Worm (Caenorhabditis elegans) whole organism, L4 larva: ENCODE measurements around the gene hbl-1.
A peak's percentile ranks its signal among the peaks of the same experiment; 100 is the strongest.

Experiments
- F10B5.3 ChIP-seq: sonication (generic microtip); optimal IDR thresholded peaks from 2 replicates; lab custom pipeline; 2016; ENCODE audit warnings: mild to moderate bottlenecking, missing genetic modification characterization, missing compliant biosample characterization
- F26F4.8 ChIP-seq: fragments of 200-800 bp; sonication (Bioruptor generic); conservative IDR thresholded peaks from 2 replicates; pipeline ENCODE4 v1.3.6; 2022; ENCODE audit warnings: missing genetic modification characterization, missing compliant biosample characterization
- F37D6.2 ChIP-seq: sonication (generic microtip); optimal IDR thresholded peaks from 2 replicates; lab custom pipeline; 2016; ENCODE audit warnings: mild to moderate bottlenecking, missing genetic modification characterization, missing compliant biosample characterization
- T26A8.4 ChIP-seq: fragments of 200-800 bp; sonication (Bioruptor generic); IDR thresholded peaks from 2 replicates; pipeline ENCODE4 v1.3.6; 2022; ENCODE audit warnings: missing genetic modification characterization, missing compliant biosample characterization
- Y75B8A.6 ChIP-seq: fragments of 200-800 bp; sonication (Bioruptor generic); IDR thresholded peaks from 2 replicates; pipeline ENCODE4 v1.3.6; 2022; ENCODE audit warnings: missing genetic modification reagents, missing genetic modification characterization, missing compliant biosample characterization
- ZK337.2 ChIP-seq: fragments of 200-800 bp; sonication (Bioruptor generic); IDR thresholded peaks from 2 replicates; pipeline ENCODE4 v1.3.6; 2022; ENCODE audit warnings: missing genetic modification reagents, missing genetic modification characterization, missing compliant biosample characterization
- aha-1 ChIP-seq: fragments of 150-350 bp; peaks from one replicate; lab custom pipeline; 2014; ENCODE audit warnings: missing biosample characterization, missing genetic modification characterization
- aly-2 ChIP-seq: sonication (generic microtip); optimal IDR thresholded peaks from 2 replicates; lab custom pipeline; 2018; ENCODE audit warnings: missing biosample characterization, missing genetic modification characterization
- arid-1 ChIP-seq: fragments of 200-800 bp; sonication (Bioruptor generic); conservative IDR thresholded peaks from 2 replicates; pipeline ENCODE4 v1.3.6; 2022; ENCODE audit warnings: missing genetic modification reagents, missing genetic modification characterization, missing compliant biosample characterization
- ceh-20 ChIP-seq: fragments of 200-800 bp; sonication (Bioruptor generic); IDR thresholded peaks from 2 replicates; pipeline ENCODE4 v1.3.6; 2022; ENCODE audit warnings: missing genetic modification reagents, missing genetic modification characterization, missing compliant biosample characterization
- ceh-32 ChIP-seq: sonication (generic microtip); optimal IDR thresholded peaks from 2 replicates; lab custom pipeline; 2016; ENCODE audit warnings: mild to moderate bottlenecking, missing genetic modification characterization, missing compliant biosample characterization; ENCODE audit not compliant: poor library complexity
- ceh-44 ChIP-seq: fragments of 200-800 bp; sonication (Bioruptor generic); IDR thresholded peaks from 2 replicates; pipeline ENCODE4 v1.3.6; 2022; ENCODE audit warnings: missing genetic modification reagents, missing genetic modification characterization, missing compliant biosample characterization
- ceh-82 ChIP-seq: sonication (generic microtip); optimal IDR thresholded peaks from 2 replicates; lab custom pipeline; 2017; ENCODE audit warnings: missing biosample characterization, missing genetic modification characterization
- cey-2 ChIP-seq: sonication (generic microtip); optimal IDR thresholded peaks from 3 replicates; lab custom pipeline; 2017; ENCODE audit warnings: missing genetic modification characterization, mild to moderate bottlenecking, missing compliant biosample characterization, antibody characterized with exemption, borderline replicate concordance; ENCODE audit not compliant: insufficient read depth
- ctbp-1 ChIP-seq: fragments of 200-800 bp; sonication (Bioruptor generic); IDR thresholded peaks from 2 replicates; pipeline ENCODE4 v1.3.6; 2022; ENCODE audit warnings: missing genetic modification reagents, missing genetic modification characterization, missing compliant biosample characterization
- daf-16 ChIP-seq, 3 experiments: sonication (generic microtip); optimal IDR thresholded peaks; 2 replicates each; lab custom pipeline; 2016 to 2017; ENCODE audit warnings: missing genetic modification characterization in 3 of 3, missing genetic modification reagents in 3 of 3, mild to moderate bottlenecking in 2 of 3, missing compliant biosample characterization in 2 of 3, missing biosample characterization in 1 of 3, moderate library complexity in 1 of 3
- daf-8 ChIP-seq: fragments of 200-800 bp; sonication (Bioruptor generic); IDR thresholded peaks from 2 replicates; pipeline ENCODE4 v1.3.6; 2022; ENCODE audit warnings: missing genetic modification characterization, missing compliant biosample characterization
- dmd-6 ChIP-seq: fragments of 200-800 bp; sonication (Bioruptor generic); IDR thresholded peaks from 2 replicates; pipeline ENCODE4 v1.3.6; 2022; ENCODE audit warnings: missing genetic modification reagents, missing genetic modification characterization, missing compliant biosample characterization
- dmd-9 ChIP-seq: fragments of 200-800 bp; sonication (Bioruptor generic); IDR thresholded peaks from 2 replicates; pipeline ENCODE4 v1.3.6; 2022; ENCODE audit warnings: missing genetic modification reagents, missing genetic modification characterization, missing compliant biosample characterization
- duxl-1 ChIP-seq: sonication (generic microtip); optimal IDR thresholded peaks from 2 replicates; lab custom pipeline; 2016; ENCODE audit warnings: mild to moderate bottlenecking, missing genetic modification characterization, moderate library complexity, missing compliant biosample characterization; ENCODE audit not compliant: poor library complexity
- egl-27 ChIP-seq: sonication (generic microtip); optimal IDR thresholded peaks from 3 replicates; lab custom pipeline; 2017; ENCODE audit warnings: missing biosample characterization, missing genetic modification reagents, missing genetic modification characterization
- gei-8 ChIP-seq: fragments of 200-800 bp; sonication (Bioruptor generic); optimal IDR thresholded peaks from 2 replicates; lab custom pipeline; 2018; ENCODE audit warnings: mild to moderate bottlenecking, missing genetic modification characterization, missing compliant biosample characterization
- hif-1 ChIP-seq, 2 experiments: sonication (generic microtip); optimal IDR thresholded peaks; 2 replicates each; lab custom pipeline; 2016 to 2017; ENCODE audit warnings: missing compliant biosample characterization in 2 of 2, missing genetic modification characterization in 2 of 2, missing genetic modification reagents in 2 of 2, missing genotype in 2 of 2, mild to moderate bottlenecking in 1 of 2
- hlh-11 ChIP-seq: fragments of 200-800 bp; sonication (Bioruptor generic); optimal IDR thresholded peaks from 2 replicates; lab custom pipeline; 2018; ENCODE audit warnings: mild to moderate bottlenecking, missing genetic modification characterization, missing compliant biosample characterization
- hlh-30 ChIP-seq: sonication (generic microtip); optimal IDR thresholded peaks from 2 replicates; lab custom pipeline; 2017; ENCODE audit warnings: antibody characterized with exemption, mild to moderate bottlenecking, missing genetic modification characterization, missing compliant biosample characterization; ENCODE audit not compliant: insufficient read depth
- lim-7 ChIP-seq: fragments of 200-800 bp; sonication (Bioruptor generic); IDR thresholded peaks from 2 replicates; pipeline ENCODE4 v1.3.6; 2022; ENCODE audit warnings: missing genetic modification characterization, missing compliant biosample characterization
- lin-15B ChIP-seq: fragments of 150-350 bp; sonication (generic microtip); optimal IDR thresholded peaks from 3 replicates; lab custom pipeline; 2014; ENCODE audit warnings: missing biosample characterization, missing genetic modification characterization
- lin-29 ChIP-seq: fragments of 200-800 bp; sonication (Bioruptor generic); IDR thresholded peaks from 2 replicates; pipeline ENCODE4 v1.3.6; 2022; ENCODE audit warnings: missing genetic modification reagents, missing genetic modification characterization, missing compliant biosample characterization
- lin-38 ChIP-seq: fragments of 200-800 bp; sonication (Bioruptor generic); IDR thresholded peaks from 2 replicates; pipeline ENCODE4 v1.3.6; 2022; ENCODE audit warnings: missing genetic modification reagents, missing genetic modification characterization, missing compliant biosample characterization
- lsy-2 ChIP-seq, 2 experiments: fragments of 150-350 bp in 1 of 2; sonication (generic microtip) in 1 of 2; optimal IDR thresholded peaks; 2 replicates each; lab custom pipeline; 2014 to 2017; ENCODE audit warnings: missing biosample characterization in 2 of 2, missing genetic modification characterization in 2 of 2
- madf-5 ChIP-seq, 2 experiments: fragments of 200-800 bp; sonication (Bioruptor generic); IDR thresholded peaks; 2 replicates each; pipeline ENCODE4 v1.3.6; 2022; ENCODE audit warnings: missing compliant biosample characterization in 2 of 2, missing genetic modification characterization in 2 of 2
- madf-9 ChIP-seq: fragments of 200-800 bp; sonication (Bioruptor generic); conservative IDR thresholded peaks from 2 replicates; pipeline ENCODE4 v1.3.6; 2022; ENCODE audit warnings: missing genetic modification reagents, missing genetic modification characterization, missing compliant biosample characterization
- mdl-1 ChIP-seq, 2 experiments: fragments of 150-350 bp in 1 of 2; sonication (generic microtip) in 1 of 2; optimal IDR thresholded peaks; 2 replicates each; lab custom pipeline; 2014 to 2017; ENCODE audit warnings: missing biosample characterization in 2 of 2, missing genetic modification characterization in 2 of 2
- mep-1 ChIP-seq: fragments of 150-350 bp; sonication (generic microtip); optimal IDR thresholded peaks from 3 replicates; lab custom pipeline; 2014; ENCODE audit warnings: missing biosample characterization, missing genetic modification characterization
- mes-2 ChIP-seq: sonication (generic microtip); optimal IDR thresholded peaks from 2 replicates; lab custom pipeline; 2016; ENCODE audit warnings: missing genotype, mild to moderate bottlenecking, missing genetic modification characterization, missing compliant biosample characterization; ENCODE audit not compliant: poor library complexity, severe bottlenecking
- nhr-28 ChIP-seq: fragments of 150-350 bp; optimal IDR thresholded peaks from 2 replicates; lab custom pipeline; 2014; ENCODE audit warnings: missing biosample characterization, missing genetic modification characterization
- nhr-41 ChIP-seq: fragments of 200-800 bp; sonication (Bioruptor generic); IDR thresholded peaks from 2 replicates; pipeline ENCODE4 v1.3.6; 2022; ENCODE audit warnings: missing genetic modification reagents, missing genetic modification characterization, missing compliant biosample characterization
- nhr-6 ChIP-seq: fragments of 150-350 bp; optimal IDR thresholded peaks from 2 replicates; lab custom pipeline; 2014; ENCODE audit warnings: missing biosample characterization, missing genetic modification characterization
- php-3 ChIP-seq: fragments of 200-800 bp; sonication (Bioruptor generic); IDR thresholded peaks from 2 replicates; pipeline ENCODE4 v1.3.6; 2022; ENCODE audit warnings: missing genetic modification reagents, missing genetic modification characterization, missing compliant biosample characterization
- pqm-1 ChIP-seq: sonication (generic microtip); optimal IDR thresholded peaks from 2 replicates; lab custom pipeline; 2017; ENCODE audit warnings: missing biosample characterization, missing genetic modification characterization
- saeg-2 ChIP-seq: fragments of 200-800 bp; sonication (Bioruptor generic); IDR thresholded peaks from 2 replicates; pipeline ENCODE4 v1.3.6; 2022; ENCODE audit warnings: missing genetic modification reagents, missing genetic modification characterization, missing compliant biosample characterization
- set-16 ChIP-seq: fragments of 200-800 bp; sonication (Bioruptor generic); IDR thresholded peaks from 2 replicates; pipeline ENCODE4 v1.3.6; 2022; ENCODE audit warnings: missing genetic modification reagents, missing genetic modification characterization, missing compliant biosample characterization
- snpc-4 ChIP-seq: fragments of 150-350 bp; optimal IDR thresholded peaks from 2 replicates; lab custom pipeline; 2014; ENCODE audit warnings: missing biosample characterization, missing genetic modification characterization
- spr-1 ChIP-seq: sonication (generic microtip); optimal IDR thresholded peaks from 2 replicates; lab custom pipeline; 2016; ENCODE audit warnings: mild to moderate bottlenecking, missing genetic modification characterization, missing compliant biosample characterization
- tra-1 ChIP-seq: fragments of 200-800 bp; sonication (Bioruptor generic); IDR thresholded peaks from 2 replicates; pipeline ENCODE4 v1.3.6; 2022; ENCODE audit warnings: missing genetic modification reagents, missing genetic modification characterization, missing compliant biosample characterization
- unc-130 ChIP-seq: sonication (generic microtip); optimal IDR thresholded peaks from 2 replicates; lab custom pipeline; 2016; ENCODE audit warnings: missing genetic modification reagents, missing genetic modification characterization, missing compliant biosample characterization
- unc-39 ChIP-seq: sonication (generic microtip); optimal IDR thresholded peaks from 2 replicates; lab custom pipeline; 2017; ENCODE audit warnings: missing biosample characterization, missing genetic modification characterization
- zfp-3 ChIP-seq: fragments of 200-800 bp; sonication (Bioruptor generic); conservative IDR thresholded peaks from 2 replicates; pipeline ENCODE4 v1.3.6; 2022; ENCODE audit warnings: missing genetic modification reagents, missing genetic modification characterization, missing compliant biosample characterization
- zip-2 ChIP-seq: fragments of 150-350 bp; optimal IDR thresholded peaks from 2 replicates; lab custom pipeline; 2014; ENCODE audit warnings: missing biosample characterization, missing genetic modification characterization
- ztf-11 ChIP-seq: fragments of 150-350 bp; optimal IDR thresholded peaks from 2 replicates; lab custom pipeline; 2014; ENCODE audit warnings: missing biosample characterization, missing genetic modification characterization
- ztf-7 ChIP-seq: fragments of 150-350 bp; optimal IDR thresholded peaks from 2 replicates; lab custom pipeline; 2014; ENCODE audit warnings: missing biosample characterization, missing genetic modification characterization

The hbl-1 gene

ce11 chrX:5839643-5840042 is 17.7 kb downstream of the hbl-1 start, which contains the start of gene dct-11 (continued):
- TF ChIP-seq dmd-6 (GFP tag; lab: Robert Waterston, UW), result peak; percentile 88
- TF ChIP-seq php-3 (GFP tag; lab: Robert Waterston, UW), result peak; percentile 78
- peak; percentile 86 for TF ChIP-seq pqm-1 (tag; lab: Kevin White, UChicago)
- TF ChIP-seq saeg-2 (GFP tag; lab: Robert Waterston, UW), result no peak
- TF ChIP-seq gei-8 (GFP tag; lab: Kevin White, UChicago), result no peak
- TF ChIP-seq F26F4.8, result no peak
- no peak for TF ChIP-seq ZK337.2
- no peak for TF ChIP-seq set-16 (GFP tag; lab: Robert Waterston, UW)
- no peak for TF ChIP-seq spr-1 (tag; lab: Kevin White, UChicago)
- peak; percentile 81 for TF ChIP-seq aha-1 (tag; lab: Kevin White, UChicago)
- TF ChIP-seq zfp-3 (GFP tag; lab: Robert Waterston, UW), result no peak
- TF ChIP-seq dmd-9 (GFP tag; lab: Robert Waterston, UW), result no peak
- no peak for TF ChIP-seq mdl-1 (tag; optimal IDR thresholded peaks at IDR 0.05; lab: Kevin White, UChicago)
- no peak for TF ChIP-seq lim-7 (GFP tag; lab: Robert Waterston, UW)
- peak in 1 of 2 experiments; percentile 40 for TF ChIP-seq daf-16 (GFP tag; optimal IDR thresholded peaks at IDR 0.05; lab: Kevin White, UChicago)
- peak; percentile 72 for TF ChIP-seq daf-16 (tag; optimal IDR thresholded peaks at IDR 0.05; lab: Kevin White, UChicago)
- no peak for TF ChIP-seq arid-1 (GFP tag; lab: Robert Waterston, UW)
- no peak for TF ChIP-seq ceh-32 (tag; lab: Kevin White, UChicago)
- TF ChIP-seq nhr-28 (tag; lab: Kevin White, UChicago), result peak; percentile 65
- no peak for TF ChIP-seq cey-2 (tag; lab: Kevin White, UChicago)
- TF ChIP-seq madf-5 (GFP tag; IDR thresholded peaks at IDR 0.05; lab: Robert Waterston, UW), result no peak
- no peak for TF ChIP-seq aly-2
- no peak for TF ChIP-seq ctbp-1 (GFP tag; lab: Robert Waterston, UW)
- TF ChIP-seq T26A8.4 (GFP tag; lab: Robert Waterston, UW), result no peak
- TF ChIP-seq lin-29 (GFP tag; lab: Robert Waterston, UW), result no peak
- no peak for TF ChIP-seq madf-9 (GFP tag; lab: Robert Waterston, UW)
- no peak for TF ChIP-seq nhr-6 (tag; lab: Kevin White, UChicago)
- no peak for TF ChIP-seq unc-39
- no peak for TF ChIP-seq ztf-7 (tag; lab: Kevin White, UChicago)
- TF ChIP-seq duxl-1 (tag; lab: Kevin White, UChicago), result no peak
- TF ChIP-seq ztf-11 (tag; lab: Kevin White, UChicago), result no peak
- no peak for TF ChIP-seq lin-15B (tag; lab: Kevin White, UChicago)
- TF ChIP-seq unc-130 (GFP tag; lab: Kevin White, UChicago), result no peak
- TF ChIP-seq ceh-82, result no peak
- no peak for TF ChIP-seq lsy-2 (tag; optimal IDR thresholded peaks at IDR 0.05; lab: Kevin White, UChicago)
- peak; percentile 8 for TF ChIP-seq mep-1 (tag; lab: Kevin White, UChicago)
- no peak for TF ChIP-seq ceh-20 (GFP tag; lab: Robert Waterston, UW)
- no peak for TF ChIP-seq Y75B8A.6 (GFP tag; lab: Robert Waterston, UW)
- no peak for TF ChIP-seq egl-27 (tag; lab: Kevin White, UChicago)
- TF ChIP-seq ceh-44 (GFP tag; lab: Robert Waterston, UW), result no peak
- TF ChIP-seq F10B5.3 (tag; lab: Kevin White, UChicago), result no peak
- TF ChIP-seq hlh-30, result peak; percentile 60
- peak; percentile 68; the same call in 1 of the 2 replicates for TF ChIP-seq tra-1 (GFP tag; lab: Robert Waterston, UW)
- TF ChIP-seq lin-38 (GFP tag; lab: Robert Waterston, UW), result no peak
- no peak for TF ChIP-seq snpc-4 (tag; lab: Kevin White, UChicago)
- TF ChIP-seq nhr-41 (GFP tag; lab: Robert Waterston, UW), result no peak
- TF ChIP-seq daf-8, result no peak
- peak; percentile 72 for TF ChIP-seq hlh-11 (tag; lab: Kevin White, UChicago)
- TF ChIP-seq zip-2 (tag; lab: Kevin White, UChicago), result no peak
- TF ChIP-seq F37D6.2 (tag; lab: Kevin White, UChicago), result no peak
- TF ChIP-seq mes-2 (tag; lab: Kevin White, UChicago), result peak; percentile 32
- TF ChIP-seq hif-1 (tag; optimal IDR thresholded peaks at IDR 0.05; lab: Kevin White, UChicago), result peak in 1 of 2 experiments; percentile 5
